Worm (Caenorhabditis elegans) whole organism, early embryonic: Measurements from ENCODE around the gene pud-1.1.
"Not testable (repeated sequence)": the region's sequence is repeated elsewhere in the genome, so short reads cannot be mapped to it uniquely, and the experiment has no call there.

ENCODE experiments used
- B0310.2 ChIP-seq: sonication (generic microtip); optimal IDR thresholded peaks from 2 replicates; lab custom pipeline; 2016; ENCODE audit warnings: mild to moderate bottlenecking, missing genetic modification characterization, missing compliant biosample characterization
- F13C5.2 ChIP-seq: sonication (generic microtip); optimal IDR thresholded peaks from 2 replicates; lab custom pipeline; 2017; ENCODE audit warnings: mild to moderate bottlenecking, missing genetic modification characterization, inconsistent platforms, missing compliant biosample characterization
- aly-1 ChIP-seq: sonication (generic microtip); optimal IDR thresholded peaks from 2 replicates; lab custom pipeline; 2016; ENCODE audit warnings: missing genetic modification characterization, missing compliant biosample characterization
- ama-1 ChIP-seq: fragments of 150-350 bp; optimal IDR thresholded peaks from 2 replicates; lab custom pipeline; 2014
- ceh-13 ChIP-seq: fragments of 200-800 bp; sonication (Bioruptor generic); optimal IDR thresholded peaks from 2 replicates; lab custom pipeline; 2018; ENCODE audit warnings: mild to moderate bottlenecking, missing genetic modification characterization, missing compliant biosample characterization
- ceh-36 ChIP-seq: sonication (generic microtip); optimal IDR thresholded peaks from 2 replicates; lab custom pipeline; 2016; ENCODE audit warnings: missing genetic modification characterization, inconsistent platforms, missing compliant biosample characterization
- ets-7 ChIP-seq: sonication (generic microtip); optimal IDR thresholded peaks from 2 replicates; lab custom pipeline; 2016; ENCODE audit warnings: missing genotype, missing genetic modification characterization, missing compliant biosample characterization
- flt-1 ChIP-seq: fragments of 200-800 bp; sonication (Bioruptor generic); IDR thresholded peaks from 2 replicates; pipeline ENCODE4 v1.3.6; 2022; ENCODE audit warnings: missing genetic modification characterization, missing compliant biosample characterization
- hmbx-1 ChIP-seq: sonication (generic microtip); optimal IDR thresholded peaks from 2 replicates; lab custom pipeline; 2016; ENCODE audit warnings: mild to moderate bottlenecking, missing genetic modification characterization, missing compliant biosample characterization
- hmg-4 ChIP-seq: fragments of 200-800 bp; sonication (Bioruptor generic); optimal IDR thresholded peaks from 2 replicates; lab custom pipeline; 2018; ENCODE audit warnings: mild to moderate bottlenecking, missing genetic modification characterization, missing compliant biosample characterization
- hnd-1 ChIP-seq: sonication (generic microtip); optimal IDR thresholded peaks from 2 replicates; lab custom pipeline; 2016; ENCODE audit warnings: missing genetic modification characterization, missing compliant biosample characterization
- pes-1 ChIP-seq: fragments of 200-800 bp; sonication (Bioruptor generic); IDR thresholded peaks from 2 replicates; pipeline ENCODE4 v1.3.6; 2022; ENCODE audit warnings: missing genetic modification reagents, missing genetic modification characterization, missing compliant biosample characterization
- scrt-1 ChIP-seq: fragments of 200-800 bp; sonication (Bioruptor generic); IDR thresholded peaks from 2 replicates; pipeline ENCODE4 v1.3.6; 2022; ENCODE audit warnings: missing genetic modification characterization, missing compliant biosample characterization
- sea-1 ChIP-seq: fragments of 200-800 bp; sonication (Bioruptor generic); conservative IDR thresholded peaks from 2 replicates; pipeline ENCODE4 v1.3.6; 2022; ENCODE audit warnings: missing genetic modification characterization, missing compliant biosample characterization
- tbx-11 ChIP-seq: fragments of 200-800 bp; sonication (Bioruptor generic); IDR thresholded peaks from 2 replicates; pipeline ENCODE4 v1.3.6; 2022; ENCODE audit warnings: missing genetic modification characterization, missing compliant biosample characterization
- tbx-37 ChIP-seq: fragments of 200-800 bp; sonication (Bioruptor generic); conservative IDR thresholded peaks from 2 replicates; pipeline ENCODE4 v1.3.6; 2022; ENCODE audit warnings: missing genetic modification reagents, missing genetic modification characterization, missing compliant biosample characterization
- tra-4 ChIP-seq: sonication (generic microtip); optimal IDR thresholded peaks from 2 replicates; lab custom pipeline; 2017; ENCODE audit warnings: missing genetic modification characterization, missing compliant biosample characterization

pud-1.1 gene

DNA sequence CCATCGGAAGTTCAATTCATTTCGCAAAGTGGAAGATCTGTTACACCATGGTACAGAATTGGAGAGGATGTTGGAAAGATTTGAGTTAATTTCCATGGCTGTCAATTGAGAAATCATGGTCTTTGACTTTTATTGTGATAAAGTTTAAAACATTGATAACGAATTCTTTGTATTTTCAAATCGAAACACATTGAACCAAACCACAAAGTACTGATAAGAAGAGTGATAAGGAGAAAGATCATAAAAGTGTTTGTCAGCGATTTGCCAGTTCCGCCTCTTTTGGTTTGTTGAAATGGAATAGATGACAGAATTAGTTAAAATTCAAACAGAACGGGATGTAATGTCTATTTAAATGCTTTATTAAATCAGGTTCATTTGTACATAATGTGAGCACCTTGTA lies 3.1 kb upstream of the pud-1.1 start:
- no peak for TF ChIP-seq hmbx-1 (tag; lab: Kevin White, UChicago)

DNA sequence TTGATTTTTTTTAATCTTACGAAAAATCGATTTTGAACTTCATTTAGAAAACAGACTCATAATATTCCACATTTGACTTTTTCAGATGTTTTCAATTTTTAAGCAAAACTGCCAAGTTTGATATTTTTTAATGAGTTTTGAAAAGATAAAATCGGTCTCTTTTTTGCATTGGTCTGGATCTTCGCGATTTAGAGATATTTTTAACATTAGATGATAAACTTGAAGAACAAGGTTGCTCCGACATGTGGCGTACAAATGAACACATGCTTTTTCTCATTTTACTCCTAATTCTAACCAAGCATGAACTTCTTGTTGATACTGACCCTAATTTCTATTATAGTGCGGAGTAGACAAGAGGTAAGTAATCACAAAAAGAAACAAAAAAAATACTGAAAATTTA lies 1.4 kb downstream of the pud-1.1 start, which contains the start of gene irld-32:
Gene irld-32 (plus strand): TSS at position 301 of the 400 bp plus-strand sequence.
- TF ChIP-seq hmbx-1 (tag; lab: Kevin White, UChicago); sea-1 (GFP tag; lab: Robert Waterston, UW); pes-1 (GFP tag; lab: Robert Waterston, UW): not testable (repeated sequence)

DNA sequence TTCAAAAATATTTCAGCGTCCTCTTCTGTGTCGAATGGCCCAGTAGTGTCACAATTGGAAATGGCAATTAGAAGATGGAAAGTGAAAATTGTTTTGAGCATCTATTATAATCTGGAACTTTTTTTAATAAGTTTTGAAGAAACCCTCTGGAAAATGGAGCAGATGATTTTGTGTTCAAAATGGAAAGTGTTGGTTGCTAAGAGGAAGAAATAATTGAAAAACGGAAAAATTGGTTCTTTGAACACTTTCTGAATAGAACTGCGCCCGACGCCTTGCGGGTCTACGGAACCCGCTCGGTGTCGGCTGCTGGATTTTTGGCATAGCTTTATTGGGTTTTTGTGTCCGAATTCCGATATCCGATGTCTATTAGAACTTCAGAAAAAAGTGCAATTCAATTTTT lies 5.9 kb downstream of the pud-1.1 start, which contains the start of gene irld-28:
Gene irld-28 (minus strand): TSS at position 101 of the 400 bp plus-strand sequence.
- no peak for TF ChIP-seq B0310.2 (tag; lab: Kevin White, UChicago)
- no peak for TF ChIP-seq sea-1 (GFP tag; lab: Robert Waterston, UW)

DNA sequence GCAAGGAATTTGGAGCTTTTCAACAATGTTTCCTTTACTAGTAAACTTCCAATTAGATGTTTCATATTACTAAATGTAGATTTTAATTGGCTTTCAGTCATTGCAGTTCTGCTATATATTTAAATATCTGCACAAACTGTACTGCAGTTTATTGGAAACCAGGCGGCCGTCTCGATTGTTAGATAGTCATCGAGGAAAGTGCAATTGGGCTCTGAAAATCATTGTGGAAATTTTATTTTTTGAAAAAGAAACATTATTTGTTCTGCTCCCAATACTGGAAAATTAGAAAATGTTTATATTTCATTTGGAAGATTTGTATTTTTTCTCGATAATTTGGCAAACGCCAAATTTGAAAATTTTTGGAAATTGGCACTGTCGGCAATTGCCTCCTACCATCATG lies 8.3 kb downstream of the pud-1.1 start, which contains the start of gene irld-29:
Gene irld-29 (minus strand): TSS at position 101 of the 400 bp plus-strand sequence.
- TF ChIP-seq flt-1: no peak
- TF ChIP-seq pes-1 (GFP tag; lab: Robert Waterston, UW): no peak
- TF ChIP-seq hmbx-1 (tag; lab: Kevin White, UChicago): no peak
- no peak for TF ChIP-seq hmg-4 (GFP tag; lab: Kevin White, UChicago)
- TF ChIP-seq tra-4: no peak
- no peak for TF ChIP-seq hnd-1 (tag; lab: Kevin White, UChicago)
- no peak for TF ChIP-seq ceh-13 (GFP tag; lab: Kevin White, UChicago)
- no peak for TF ChIP-seq F13C5.2 (tag; lab: Kevin White, UChicago)
- TF ChIP-seq tbx-37 (GFP tag; lab: Robert Waterston, UW): no peak
- TF ChIP-seq ets-7: no peak
- no peak for TF ChIP-seq ama-1
- TF ChIP-seq sea-1 (GFP tag; lab: Robert Waterston, UW): no peak
- no peak for TF ChIP-seq aly-1
- TF ChIP-seq ceh-36 (tag; lab: Kevin White, UChicago): no peak
- no peak for TF ChIP-seq B0310.2 (tag; lab: Kevin White, UChicago)
- no peak for TF ChIP-seq tbx-11 (GFP tag; lab: Robert Waterston, UW)
- TF ChIP-seq scrt-1 (GFP tag; lab: Robert Waterston, UW): no peak

DNA sequence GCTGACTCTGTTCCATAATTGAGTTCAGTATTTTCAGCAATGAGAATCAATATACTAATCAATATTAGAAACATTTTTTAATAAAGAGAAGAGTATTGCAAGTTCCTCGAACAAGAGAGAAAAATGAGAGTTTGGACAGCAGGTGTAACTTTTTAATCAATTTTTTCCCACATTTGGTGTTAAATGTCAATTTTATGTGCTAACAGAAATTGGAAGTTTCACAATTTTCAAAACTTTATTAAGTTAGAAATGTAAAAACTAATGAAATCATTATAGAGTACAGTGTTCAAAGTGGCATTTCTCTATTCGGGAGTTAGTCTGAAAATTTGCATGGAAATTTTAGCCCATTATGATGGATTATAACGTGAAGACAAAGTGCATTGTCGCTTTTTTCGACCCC lies 11.1 kb downstream of the pud-1.1 start, which contains the start of gene irld-30:
Gene irld-30 (minus strand): TSS at position 101 of the 400 bp plus-strand sequence.
- TF ChIP-seq hmg-4 (GFP tag; lab: Kevin White, UChicago) (no peak), F13C5.2 (tag; lab: Kevin White, UChicago) (no peak), ceh-13 (GFP tag; lab: Kevin White, UChicago) (no peak), flt-1 (no peak), tra-4 (no peak), ceh-36 (tag; lab: Kevin White, UChicago) (no peak), B0310.2 (tag; lab: Kevin White, UChicago) (no peak), pes-1 (GFP tag; lab: Robert Waterston, UW) (no peak), tbx-37 (GFP tag; lab: Robert Waterston, UW) (no peak), scrt-1 (GFP tag; lab: Robert Waterston, UW) (no peak), tbx-11 (GFP tag; lab: Robert Waterston, UW) (no peak), hmbx-1 (tag; lab: Kevin White, UChicago) (no peak), ama-1 (no peak), ets-7 (no peak), aly-1 (no peak), sea-1 (GFP tag; lab: Robert Waterston, UW) (no peak), hnd-1 (tag; lab: Kevin White, UChicago) (no peak)

DNA sequence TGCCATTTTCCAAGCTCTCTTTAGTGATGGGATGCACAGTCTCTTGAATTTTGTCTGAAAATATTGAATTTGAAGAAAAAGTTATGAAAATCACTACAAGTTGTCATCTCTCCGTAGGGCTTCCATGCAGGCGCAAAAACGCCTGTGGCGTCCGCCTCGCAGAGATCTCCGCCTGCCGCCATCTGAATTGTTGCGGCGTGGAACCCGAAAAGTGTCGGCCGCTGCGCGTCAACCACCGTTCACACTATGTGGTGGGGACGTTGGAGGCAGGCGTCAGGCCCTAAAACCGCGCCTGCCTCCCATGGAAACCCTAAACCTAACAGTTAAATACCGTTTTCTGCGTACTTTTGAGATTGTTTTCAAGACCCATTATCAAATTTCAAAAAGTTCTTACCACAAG lies 11.9 kb downstream of the pud-1.1 start:
- TF ChIP-seq hmbx-1 (tag; lab: Kevin White, UChicago) (no peak), ceh-13 (GFP tag; lab: Kevin White, UChicago) (no peak), tbx-37 (GFP tag; lab: Robert Waterston, UW) (no peak), scrt-1 (GFP tag; lab: Robert Waterston, UW) (no peak), ceh-36 (tag; lab: Kevin White, UChicago) (no peak), pes-1 (GFP tag; lab: Robert Waterston, UW) (no peak), ama-1 (no peak), ets-7 (no peak), F13C5.2 (tag; lab: Kevin White, UChicago) (no peak), aly-1 (no peak), tbx-11 (GFP tag; lab: Robert Waterston, UW) (no peak), tra-4 (no peak), hmg-4 (GFP tag; lab: Kevin White, UChicago) (no peak), hnd-1 (tag; lab: Kevin White, UChicago) (no peak)

DNA sequence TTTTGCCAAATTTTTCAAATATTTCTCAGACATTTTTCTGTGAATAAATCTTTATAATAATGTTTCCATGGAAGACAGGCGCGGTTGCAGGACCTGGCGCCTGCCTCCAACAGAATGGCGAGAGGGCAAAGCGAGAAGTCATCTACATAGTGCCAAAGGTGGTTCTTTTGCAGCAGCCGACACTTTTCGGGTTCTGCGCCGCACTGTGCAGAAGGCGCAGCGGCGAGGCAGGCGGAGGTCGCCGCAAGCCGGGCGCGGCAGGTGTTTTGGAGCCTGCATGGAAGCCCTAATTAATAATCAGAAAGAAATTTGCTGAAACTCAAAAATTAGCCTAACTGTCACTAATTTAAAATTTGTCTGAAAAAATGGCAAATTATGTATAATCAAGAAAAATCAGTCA lies 13.3 kb downstream of the pud-1.1 start:
- TF ChIP-seq B0310.2 (tag; lab: Kevin White, UChicago) (no peak), ets-7 (no peak), tra-4 (no peak), tbx-37 (GFP tag; lab: Robert Waterston, UW) (no peak), sea-1 (GFP tag; lab: Robert Waterston, UW) (no peak), pes-1 (GFP tag; lab: Robert Waterston, UW) (no peak), ceh-36 (tag; lab: Kevin White, UChicago) (no peak), hmg-4 (GFP tag; lab: Kevin White, UChicago) (no peak), hmbx-1 (tag; lab: Kevin White, UChicago) (no peak), flt-1 (no peak), scrt-1 (GFP tag; lab: Robert Waterston, UW) (no peak), ama-1 (no peak), ceh-13 (GFP tag; lab: Kevin White, UChicago) (no peak), tbx-11 (GFP tag; lab: Robert Waterston, UW) (no peak), hnd-1 (tag; lab: Kevin White, UChicago) (no peak), aly-1 (no peak), F13C5.2 (tag; lab: Kevin White, UChicago) (no peak)
